Worm (Caenorhabditis elegans) whole organism, L2 larva: Measurements from ENCODE around the gene R193.2.

Source experiments
- F13H6.1 ChIP-seq: sonication (generic microtip); optimal IDR thresholded peaks from 2 replicates; lab custom pipeline; 2016; ENCODE audit warnings: missing genetic modification characterization, missing compliant biosample characterization
- elt-1 ChIP-seq: fragments of 150-350 bp; optimal IDR thresholded peaks from 2 replicates; lab custom pipeline; 2014; ENCODE audit warnings: missing biosample characterization, missing genetic modification characterization
- gmeb-1 ChIP-seq: fragments of 150-350 bp; optimal IDR thresholded peaks from 2 replicates; lab custom pipeline; 2014; ENCODE audit warnings: missing biosample characterization, missing genetic modification characterization
- lin-11 ChIP-seq: fragments of 150-350 bp; sonication (generic microtip); optimal IDR thresholded peaks from 2 replicates; lab custom pipeline; 2014; ENCODE audit warnings: missing biosample characterization, missing genetic modification characterization, inconsistent platforms, mixed read lengths
- mab-5 ChIP-seq: fragments of 150-350 bp; optimal IDR thresholded peaks from 2 replicates; lab custom pipeline; 2014; ENCODE audit warnings: missing biosample characterization, missing genetic modification characterization
- nhr-12 ChIP-seq: fragments of 150-350 bp; optimal IDR thresholded peaks from 2 replicates; lab custom pipeline; 2014; ENCODE audit warnings: missing biosample characterization, missing genetic modification characterization
- nhr-23 ChIP-seq: fragments of 150-350 bp; optimal IDR thresholded peaks from 2 replicates; lab custom pipeline; 2014; ENCODE audit warnings: missing biosample characterization, missing genetic modification reagents, missing genetic modification characterization
- peb-1 ChIP-seq: fragments of 150-350 bp; optimal IDR thresholded peaks from 2 replicates; lab custom pipeline; 2014; ENCODE audit warnings: missing biosample characterization, missing genetic modification characterization
- skn-1 ChIP-seq: sonication (generic microtip); optimal IDR thresholded peaks from 2 replicates; lab custom pipeline; 2017; ENCODE audit warnings: missing biosample characterization, missing genetic modification characterization
- snpc-4 ChIP-seq: fragments of 150-350 bp; optimal IDR thresholded peaks from 2 replicates; lab custom pipeline; 2014; ENCODE audit warnings: missing biosample characterization, missing genetic modification characterization
- unc-39 ChIP-seq: fragments of 150-350 bp; optimal IDR thresholded peaks from 2 replicates; lab custom pipeline; 2014; ENCODE audit warnings: missing biosample characterization, missing genetic modification characterization
- unc-62 ChIP-seq: fragments of 150-350 bp; optimal IDR thresholded peaks from 2 replicates; lab custom pipeline; 2014; ENCODE audit warnings: missing biosample characterization, missing genetic modification reagents, missing genetic modification characterization

DNA sequence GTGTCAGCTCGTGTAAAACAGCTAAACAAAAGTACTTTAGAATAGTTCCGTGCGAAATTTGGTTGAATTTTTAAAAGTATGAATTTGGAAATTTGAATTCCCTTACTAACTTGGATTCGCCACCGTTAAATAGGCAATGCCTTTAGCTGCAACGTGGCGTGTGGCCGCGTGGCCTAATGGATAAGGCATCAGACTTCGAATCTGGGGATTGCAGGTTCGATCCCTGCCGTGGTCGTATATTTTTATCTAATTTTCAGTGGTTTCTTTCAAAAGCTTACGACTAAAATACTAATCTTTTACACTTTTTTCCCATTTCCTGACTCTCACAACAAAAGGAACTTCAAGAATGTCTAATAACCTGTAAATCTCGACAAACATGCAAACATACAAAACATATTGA, 58.7 kb downstream of the R193.2 start:
- TF ChIP-seq nhr-12 (tag; lab: Kevin White, UChicago): no peak
- TF ChIP-seq elt-1 (tag; lab: Kevin White, UChicago): no peak
- no peak for TF ChIP-seq lin-11 (tag; lab: Kevin White, UChicago)
- TF ChIP-seq mab-5: no peak
- TF ChIP-seq unc-39 (tag; lab: Kevin White, UChicago): no peak
- TF ChIP-seq nhr-23 (tag; lab: Kevin White, UChicago): no peak
- TF ChIP-seq gmeb-1: no peak
- no peak for TF ChIP-seq F13H6.1 (tag; lab: Kevin White, UChicago)
- TF ChIP-seq skn-1 (tag; lab: Kevin White, UChicago): no peak
- no peak for TF ChIP-seq unc-62 (GFP tag; lab: Kevin White, UChicago)
- TF ChIP-seq snpc-4 (tag; lab: Kevin White, UChicago): no peak
- no peak for TF ChIP-seq peb-1
